Worm (Caenorhabditis elegans) whole organism, L1 larva: ENCODE results near the gene clec-169.

Experiments used
- dpl-1 ChIP-seq, 3 experiments: fragments of 150-350 bp in 2 of 3; sonication (generic microtip) in 1 of 3; optimal IDR thresholded peaks; 2 replicates each; lab custom pipeline; 2014 to 2017; ENCODE audit warnings: missing biosample characterization in 3 of 3, missing genetic modification characterization in 3 of 3, missing genetic modification reagents in 3 of 3
- lin-15B ChIP-seq: fragments of 150-350 bp; sonication (generic microtip); optimal IDR thresholded peaks from 3 replicates; lab custom pipeline; 2014; ENCODE audit warnings: missing biosample characterization, missing genetic modification characterization
- nhr-28 ChIP-seq: fragments of 150-350 bp; optimal IDR thresholded peaks from 2 replicates; lab custom pipeline; 2014; ENCODE audit warnings: missing biosample characterization, missing genetic modification characterization
- nhr-76 ChIP-seq: sonication (generic microtip); optimal IDR thresholded peaks from 2 replicates; lab custom pipeline; 2017; ENCODE audit warnings: missing biosample characterization, missing genetic modification characterization
- pag-3 ChIP-seq: sonication (generic microtip); optimal IDR thresholded peaks from 2 replicates; lab custom pipeline; 2017; ENCODE audit warnings: missing genetic modification characterization, mild to moderate bottlenecking, missing compliant biosample characterization, antibody characterized with exemption, borderline replicate concordance; ENCODE audit not compliant: insufficient read depth
- unc-130 ChIP-seq: fragments of 150-350 bp; optimal IDR thresholded peaks from 2 replicates; lab custom pipeline; 2017; ENCODE audit warnings: missing biosample characterization, missing genetic modification characterization, inconsistent platforms

DNA sequence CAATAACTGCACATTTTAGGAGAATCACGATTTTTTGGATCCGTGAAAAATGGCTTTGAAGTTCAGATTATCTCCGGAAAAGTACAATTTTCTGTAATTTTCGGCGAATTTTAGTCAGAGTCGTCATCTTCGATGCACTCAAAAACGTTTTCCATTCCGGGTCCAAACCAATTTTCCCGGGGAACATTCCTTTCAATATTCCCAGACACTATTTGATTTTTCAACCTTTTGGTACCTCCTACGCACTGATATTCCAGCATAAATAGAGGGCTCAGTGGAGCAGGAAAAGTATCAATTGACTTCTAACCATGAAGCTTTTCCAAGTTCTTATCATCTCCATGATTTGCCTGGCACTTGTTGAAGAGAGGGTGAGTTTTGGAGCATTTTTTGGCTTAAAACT, 29.5 kb upstream of the clec-169 start, which contains the start of gene W09G12.6:
- TF ChIP-seq dpl-1 (GFP tag; optimal IDR thresholded peaks at IDR 0.05; lab: Kevin White, UChicago) (no peak), nhr-28 (no peak), nhr-76 (tag; lab: Kevin White, UChicago) (no peak), unc-130 (tag; lab: Kevin White, UChicago) (no peak), lin-15B (tag; lab: Kevin White, UChicago) (no peak), pag-3 (tag; lab: Kevin White, UChicago) (no peak)
